Worm (Caenorhabditis elegans) whole organism, L4/young adult: Measurements from ENCODE around the gene T10C6.10.

Source experiments
- W03F9.2 ChIP-seq: fragments of 150-350 bp; optimal IDR thresholded peaks from 2 replicates; lab custom pipeline; 2014; ENCODE audit warnings: missing biosample characterization, missing genetic modification characterization
- dao-5 ChIP-seq: sonication (generic microtip); optimal IDR thresholded peaks from 2 replicates; lab custom pipeline; 2016; ENCODE audit warnings: missing genotype, missing genetic modification characterization, moderate library complexity, missing compliant biosample characterization
- him-1 ChIP-seq: sonication (generic microtip); optimal IDR thresholded peaks from 2 replicates; lab custom pipeline; 2016; ENCODE audit warnings: missing genotype, missing genetic modification reagents, missing genetic modification characterization, missing compliant biosample characterization

The T10C6.10 gene

ce11 chrV:16046573-16046972, 10.4 kb downstream of the T10C6.10 start, which contains the start of gene ZK285.2:
TSS of gene ZK285.2 (plus strand) at chrV:16046873.
- TF ChIP-seq W03F9.2 (tag; lab: Kevin White, UChicago) (no peak), dao-5 (tag; lab: Kevin White, UChicago) (no peak), him-1 (no peak)

- TF ChIP-seq him-1, result no peak
- no peak for TF ChIP-seq W03F9.2 (tag; lab: Kevin White, UChicago)
- TF ChIP-seq dao-5 (tag; lab: Kevin White, UChicago), result no peak
Observed at ce11 chrV:16047052-16047451, 10.8 kb downstream of the T10C6.10 start.

- TF ChIP-seq him-1, result no peak
- no peak for TF ChIP-seq dao-5 (tag; lab: Kevin White, UChicago)
- no peak for TF ChIP-seq W03F9.2 (tag; lab: Kevin White, UChicago)
Observed at ce11 chrV:16047508-16047907, 11.3 kb downstream of the T10C6.10 start, which contains the start of gene str-198. TSS of gene str-198 (plus strand) at chrV:16047808.

ce11 chrV:16049177-16049576, 13.0 kb downstream of the T10C6.10 start, which contains the start of gene best-12:
TSS of gene best-12 (plus strand) at chrV:16049477.
- TF ChIP-seq W03F9.2 (tag; lab: Kevin White, UChicago), result no peak
- no peak for TF ChIP-seq him-1
- TF ChIP-seq dao-5 (tag; lab: Kevin White, UChicago), result no peak

ce11 chrV:16053373-16053772, 17.2 kb downstream of the T10C6.10 start, which contains the start of gene F14H3.3:
TSS of gene F14H3.3 (minus strand) at chrV:16053473.
- TF ChIP-seq him-1 (no peak), dao-5 (tag; lab: Kevin White, UChicago) (no peak), W03F9.2 (tag; lab: Kevin White, UChicago) (no peak)

ce11 chrV:16055031-16055430, 18.8 kb downstream of the T10C6.10 start, which contains the start of gene F14H3.4:
TSS of gene F14H3.4 (minus strand) at chrV:16055072.
- TF ChIP-seq W03F9.2 (tag; lab: Kevin White, UChicago) (no peak), him-1 (no peak), dao-5 (tag; lab: Kevin White, UChicago) (no peak)

ce11 chrV:16057010-16057463, 20.8 kb downstream of the T10C6.10 start, which contains the start of gene F14H3.5:
TSS of gene F14H3.5 (minus strand) at chrV:16057060.
- no peak for TF ChIP-seq him-1
- no peak for TF ChIP-seq dao-5 (tag; lab: Kevin White, UChicago)
- TF ChIP-seq W03F9.2 (tag; lab: Kevin White, UChicago), result no peak

- TF ChIP-seq dao-5 (tag; lab: Kevin White, UChicago) (no peak), W03F9.2 (tag; lab: Kevin White, UChicago) (no peak), him-1 (no peak)
Observed at ce11 chrV:16058872-16059271, 22.7 kb downstream of the T10C6.10 start, which contains the start of gene F14H3.6. TSS of gene F14H3.6 (minus strand) at chrV:16058893.

ce11 chrV:16060135-16060534, 23.9 kb downstream of the T10C6.10 start, which contains the start of gene F14H3.15:
TSS of gene F14H3.15 (minus strand) at chrV:16060235.
- TF ChIP-seq dao-5 (tag; lab: Kevin White, UChicago), result no peak
- TF ChIP-seq W03F9.2 (tag; lab: Kevin White, UChicago), result no peak
- TF ChIP-seq him-1, result no peak

ce11 chrV:16061993-16062392, 25.8 kb downstream of the T10C6.10 start, which contains the start of gene fbxa-100:
TSS of gene fbxa-100 (minus strand) at chrV:16062093.
- TF ChIP-seq dao-5 (tag; lab: Kevin White, UChicago) (no peak), him-1 (no peak), W03F9.2 (tag; lab: Kevin White, UChicago) (no peak)

ce11 chrV:16062788-16063187, 26.6 kb downstream of the T10C6.10 start, which contains the start of gene F14H3.14:
TSS of gene F14H3.14 (minus strand) at chrV:16062888.
- no peak for TF ChIP-seq dao-5 (tag; lab: Kevin White, UChicago)
- no peak for TF ChIP-seq him-1
- no peak for TF ChIP-seq W03F9.2 (tag; lab: Kevin White, UChicago)

- TF ChIP-seq dao-5 (tag; lab: Kevin White, UChicago) (no peak), him-1 (no peak), W03F9.2 (tag; lab: Kevin White, UChicago) (no peak)
Observed at ce11 chrV:16068938-16069337, 32.7 kb downstream of the T10C6.10 start, which contains the start of gene cyp-35D1. TSS of gene cyp-35D1 (plus strand) at chrV:16069238.

ce11 chrV:16071167-16071566, 35.0 kb downstream of the T10C6.10 start, which contains the start of gene nhr-176:
TSS of gene nhr-176 (plus strand) at chrV:16071325.
- TF ChIP-seq him-1, result no peak
- TF ChIP-seq W03F9.2 (tag; lab: Kevin White, UChicago), result no peak
- no peak for TF ChIP-seq dao-5 (tag; lab: Kevin White, UChicago)

ce11 chrV:16073856-16074255, 37.6 kb downstream of the T10C6.10 start, which contains the start of gene srj-10:
TSS of gene srj-10 (minus strand) at chrV:16073956.
- TF ChIP-seq him-1 (no peak), W03F9.2 (tag; lab: Kevin White, UChicago) (no peak), dao-5 (tag; lab: Kevin White, UChicago) (no peak)
